Fruit fly (Drosophila melanogaster): ENCODE data around the gene larp.

The larp gene

dm6 chr3R:28332137-28332671 lies 4.0 kb downstream of the larp start (continued):
- TF ChIP-seq CG3163 (GFP tag; optimal IDR thresholded peaks at IDR 0.05) (no peak), CG7839 (tag; optimal IDR thresholded peaks at IDR 0.05) (peak; percentile 75), dati (GFP tag; IDR thresholded peaks at IDR 0.05) (no peak), Sox102F (GFP tag; optimal IDR thresholded peaks at IDR 0.05) (peak; percentile 67), CG17802 (tag; optimal IDR thresholded peaks at IDR 0.05) (no peak), CG7745 (tag; optimal IDR thresholded peaks at IDR 0.05) (no peak), CG2129 (GFP tag; IDR thresholded peaks at IDR 0.05; ENCODE audit: partially characterized antibody) (no peak), dm (GFP tag; optimal IDR thresholded peaks at IDR 0.05) (no peak), CG4424 (GFP tag; optimal IDR thresholded peaks at IDR 0.05) (peak; percentile 35), ham (GFP tag; IDR thresholded peaks at IDR 0.05) (no peak), CG10543 (GFP tag; optimal IDR thresholded peaks at IDR 0.05) (peak; percentile 84), Atf6 (GFP tag; IDR thresholded peaks at IDR 0.05) (peak; percentile 77), so (GFP tag; IDR thresholded peaks at IDR 0.05) (peak; percentile 70; the same call in 1 of the 3 replicates), Rfx (GFP tag; IDR thresholded peaks at IDR 0.05) (peak; percentile 88), CG34376 (GFP tag; optimal IDR thresholded peaks at IDR 0.05) (peak; percentile 15), CG7556 (GFP tag; optimal IDR thresholded peaks at IDR 0.05) (peak; percentile 71), Atf3 (GFP tag; optimal IDR thresholded peaks at IDR 0.05) (peak; percentile 31), da (GFP tag; optimal IDR thresholded peaks at IDR 0.05) (peak; percentile 8), Dip2 (GFP tag; IDR thresholded peaks at IDR 0.05) (no peak), Nf-YB (GFP tag; optimal IDR thresholded peaks at IDR 0.05) (peak; percentile 27), PHDP (tag; optimal IDR thresholded peaks at IDR 0.05) (peak; percentile 60), grn (GFP tag; optimal IDR thresholded peaks at IDR 0.05) (peak; percentile 30), CG2120 (GFP tag; optimal IDR thresholded peaks at IDR 0.05) (peak; percentile 81), CG11093 (GFP tag; IDR thresholded peaks at IDR 0.05) (peak; percentile 45; the same call in 1 of the 3 replicates), CG1792 (GFP tag; optimal IDR thresholded peaks at IDR 0.05) (peak; percentile 22), CG1832 (GFP tag; optimal IDR thresholded peaks at IDR 0.05) (no peak), caup (GFP tag; optimal IDR thresholded peaks at IDR 0.05; ENCODE audit: severe bottlenecking) (peak; percentile 73), Sox100B (GFP tag; optimal IDR thresholded peaks at IDR 0.05) (peak; percentile 65), CG17829 (tag; optimal IDR thresholded peaks at IDR 0.05) (peak; percentile 20), dysf (GFP tag; IDR thresholded peaks at IDR 0.05) (peak; percentile 81), jumu (GFP tag; optimal IDR thresholded peaks at IDR 0.05) (peak; percentile 27), eve (GFP tag; optimal IDR thresholded peaks at IDR 0.05) (no peak), CG11247 (GFP tag; IDR thresholded peaks at IDR 0.05) (no peak; the same call in 1 of the 2 replicates), Optix (GFP tag; IDR thresholded peaks at IDR 0.05) (peak; percentile 36; the same call in 1 of the 3 replicates), dimm (GFP tag; IDR thresholded peaks at IDR 0.05) (no peak), schlank (tag; optimal IDR thresholded peaks at IDR 0.05) (peak; percentile 3), Fer1 (GFP tag; optimal IDR thresholded peaks at IDR 0.05) (peak; percentile 62), slp2 (GFP tag; optimal IDR thresholded peaks at IDR 0.05) (no peak), CG4730 (GFP tag; IDR thresholded peaks at IDR 0.05) (peak; percentile 64; the same call in 1 of the 2 replicates), CG18764 (GFP tag; optimal IDR thresholded peaks at IDR 0.05) (peak; percentile 22), Eip74EF (GFP tag; optimal IDR thresholded peaks at IDR 0.05) (peak in 1 of 2 experiments; percentile 9), Abd-B (GFP tag; optimal IDR thresholded peaks at IDR 0.05) (peak; percentile 54), zen (tag; optimal IDR thresholded peaks at IDR 0.05) (no peak), Ssrp (tag; optimal IDR thresholded peaks at IDR 0.05) (peak; percentile 42), slbo (GFP tag; IDR thresholded peaks at IDR 0.05) (peak; percentile 82), Myb (GFP tag; optimal IDR thresholded peaks at IDR 0.05) (peak; percentile 23), otp (GFP tag; IDR thresholded peaks at IDR 0.05) (no peak), Antp (GFP tag; optimal IDR thresholded peaks at IDR 0.05) (peak; percentile 66), gem (tag; optimal IDR thresholded peaks at IDR 0.05) (peak; percentile 80), knrl (GFP tag; IDR thresholded peaks at IDR 0.05; ENCODE audit: partially characterized antibody) (no peak)

All from whole organism, embryonic.